Worm (Caenorhabditis elegans) whole organism, early embryonic: ENCODE data around the gene C24H11.5.

Experiments
- aly-1 ChIP-seq: sonication (generic microtip); optimal IDR thresholded peaks from 2 replicates; lab custom pipeline; 2016; ENCODE audit warnings: missing genetic modification characterization, missing compliant biosample characterization
- ama-1 ChIP-seq: fragments of 150-350 bp; optimal IDR thresholded peaks from 2 replicates; lab custom pipeline; 2014
- ceh-36 ChIP-seq: sonication (generic microtip); optimal IDR thresholded peaks from 2 replicates; lab custom pipeline; 2016; ENCODE audit warnings: missing genetic modification characterization, inconsistent platforms, missing compliant biosample characterization
- ets-7 ChIP-seq: sonication (generic microtip); optimal IDR thresholded peaks from 2 replicates; lab custom pipeline; 2016; ENCODE audit warnings: missing genotype, missing genetic modification characterization, missing compliant biosample characterization
- hmg-4 ChIP-seq: fragments of 200-800 bp; sonication (Bioruptor generic); optimal IDR thresholded peaks from 2 replicates; lab custom pipeline; 2018; ENCODE audit warnings: mild to moderate bottlenecking, missing genetic modification characterization, missing compliant biosample characterization
- pes-1 ChIP-seq: fragments of 200-800 bp; sonication (Bioruptor generic); IDR thresholded peaks from 2 replicates; pipeline ENCODE4 v1.3.6; 2022; ENCODE audit warnings: missing genetic modification reagents, missing genetic modification characterization, missing compliant biosample characterization
- scrt-1 ChIP-seq: fragments of 200-800 bp; sonication (Bioruptor generic); IDR thresholded peaks from 2 replicates; pipeline ENCODE4 v1.3.6; 2022; ENCODE audit warnings: missing genetic modification characterization, missing compliant biosample characterization
- sea-1 ChIP-seq: fragments of 200-800 bp; sonication (Bioruptor generic); conservative IDR thresholded peaks from 2 replicates; pipeline ENCODE4 v1.3.6; 2022; ENCODE audit warnings: missing genetic modification characterization, missing compliant biosample characterization
- tbx-37 ChIP-seq: fragments of 200-800 bp; sonication (Bioruptor generic); conservative IDR thresholded peaks from 2 replicates; pipeline ENCODE4 v1.3.6; 2022; ENCODE audit warnings: missing genetic modification reagents, missing genetic modification characterization, missing compliant biosample characterization
- tra-4 ChIP-seq: sonication (generic microtip); optimal IDR thresholded peaks from 2 replicates; lab custom pipeline; 2017; ENCODE audit warnings: missing genetic modification characterization, missing compliant biosample characterization

DNA sequence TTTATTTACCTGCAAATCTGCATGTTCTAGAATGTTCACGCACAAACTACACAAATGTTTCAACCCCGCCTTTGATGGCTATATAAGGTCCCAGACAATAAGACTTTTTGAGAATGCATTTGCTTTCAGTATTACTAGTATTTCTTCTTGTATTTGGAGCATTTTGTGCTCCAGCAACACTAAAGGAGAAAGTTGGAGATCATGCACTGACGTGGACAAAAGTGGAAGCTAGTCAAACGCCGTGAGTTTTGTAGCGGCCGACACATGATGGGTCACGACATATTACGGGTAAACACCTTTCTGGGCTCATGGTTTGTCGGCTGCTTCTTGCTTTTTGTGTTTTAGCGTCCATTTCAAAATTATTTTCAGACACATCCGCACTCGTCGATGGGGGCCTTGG, 30.4 kb downstream of the C24H11.5 start, which contains the start of gene C18D11.6:
- TF ChIP-seq scrt-1 (GFP tag; lab: Robert Waterston, UW) (no peak), ama-1 (no peak), pes-1 (GFP tag; lab: Robert Waterston, UW) (no peak), tra-4 (tag; lab: Kevin White, UChicago) (no peak), hmg-4 (GFP tag; lab: Kevin White, UChicago) (no peak), ets-7 (tag; lab: Kevin White, UChicago) (no peak), ceh-36 (tag; lab: Kevin White, UChicago) (no peak), sea-1 (GFP tag; lab: Robert Waterston, UW) (no peak), aly-1 (tag; lab: Kevin White, UChicago) (no peak), tbx-37 (no peak)
